Fruit fly (Drosophila melanogaster): Measurements from ENCODE around the gene CG32756.
A peak's percentile ranks its signal among the peaks of the same experiment; 100 is the strongest.

DNA sequence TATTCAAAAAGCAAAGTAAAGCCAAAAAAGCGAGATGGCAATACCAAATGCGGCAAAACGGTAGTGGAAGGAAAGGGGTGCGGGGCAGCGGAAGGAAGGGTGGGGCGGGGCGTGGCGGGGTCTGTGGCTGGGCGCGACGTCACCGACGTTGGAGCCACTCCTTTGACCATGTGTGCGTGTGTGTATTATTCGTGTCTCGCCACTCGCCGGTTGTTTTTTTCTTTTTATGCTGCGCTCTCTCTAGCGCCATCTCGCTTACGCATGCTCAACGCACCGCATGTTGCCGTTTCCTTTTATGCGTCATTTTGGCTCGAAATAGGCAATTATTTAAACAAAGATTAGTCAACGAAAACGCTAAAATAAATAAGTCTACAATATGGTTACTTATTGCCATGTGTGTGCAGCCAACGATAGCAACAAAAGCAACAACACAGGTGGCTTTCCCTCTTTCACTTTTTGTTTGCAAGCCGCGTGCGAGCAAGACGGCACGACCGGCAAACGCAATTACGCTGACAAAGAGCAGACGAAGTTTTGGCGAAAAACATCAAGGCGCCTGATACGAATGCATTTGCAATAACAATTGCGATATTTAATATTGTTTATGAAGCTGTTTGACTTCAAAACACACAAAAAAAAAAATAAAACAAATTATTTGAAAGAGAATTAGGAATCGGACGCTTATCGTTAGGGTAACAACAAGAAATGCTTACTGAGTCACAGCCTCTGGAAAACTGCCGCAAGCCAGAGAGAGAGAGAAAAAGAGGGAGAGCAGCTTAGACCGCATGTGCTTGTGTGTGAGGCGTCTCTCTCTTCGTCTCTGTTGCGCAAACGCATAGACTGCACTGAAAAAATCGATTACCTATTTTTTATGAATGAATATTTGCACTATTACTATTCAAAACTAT, 46.0 kb upstream of the CG32756 start:
- TF ChIP-seq br (optimal IDR thresholded peaks at IDR 0.05) (no peak), HLHmδ (GFP tag; optimal IDR thresholded peaks at IDR 0.05) (no peak), Ravus (GFP tag; IDR thresholded peaks at IDR 0.05) (no peak), CG12236 (GFP tag; optimal IDR thresholded peaks at IDR 0.05) (no peak), Dek (tag; optimal IDR thresholded peaks at IDR 0.05) (no peak), CG15601 (tag; optimal IDR thresholded peaks at IDR 0.05) (peak; percentile 6), CG17912 (GFP tag; optimal IDR thresholded peaks at IDR 0.05) (no peak), CG11085 (GFP tag; IDR thresholded peaks at IDR 0.05) (no peak), CG10959 (GFP tag; IDR thresholded peaks at IDR 0.05) (no peak), tap (tag; optimal IDR thresholded peaks at IDR 0.05) (no peak), CG12659 (GFP tag; optimal IDR thresholded peaks at IDR 0.05) (no peak)
